Worm (Caenorhabditis elegans) whole organism, L3 larva: Measurements from ENCODE around the gene Y43D4A.5.

Source experiments
- fkh-10 ChIP-seq: sonication (generic microtip); optimal IDR thresholded peaks from 2 replicates; lab custom pipeline; 2017; ENCODE audit warnings: missing biosample characterization, missing genetic modification reagents, missing genetic modification characterization
- mdl-1 ChIP-seq: fragments of 150-350 bp; optimal IDR thresholded peaks from 2 replicates; lab custom pipeline; 2014; ENCODE audit warnings: missing biosample characterization, missing genetic modification characterization

DNA sequence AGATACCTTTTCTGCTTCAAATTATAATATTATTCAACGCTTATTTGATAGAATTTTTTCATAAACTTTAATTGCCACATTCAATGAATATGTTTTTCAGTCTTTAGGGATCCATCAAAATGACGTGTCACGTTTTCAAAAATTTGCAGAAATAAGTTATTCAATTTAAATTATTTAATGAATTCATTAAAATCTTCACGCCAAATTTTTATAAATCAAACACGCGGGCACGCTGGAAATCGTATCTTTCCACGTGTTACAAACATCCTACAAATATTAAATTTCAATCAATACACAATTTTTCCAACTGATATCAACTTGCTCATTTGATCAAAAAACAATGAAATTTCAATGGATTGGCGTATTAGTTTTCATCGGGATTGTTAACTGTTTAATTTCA, 47.0 kb downstream of the Y43D4A.5 start, which contains the start of gene Y116A8A.4:
- TF ChIP-seq fkh-10 (GFP tag; lab: Kevin White, UChicago): no peak
- no peak for TF ChIP-seq mdl-1
